Worm (Caenorhabditis elegans) whole organism, young adult: Measurements from ENCODE around the gene C55B6.7.

Source experiments
- ama-1 ChIP-seq, 3 experiments: fragments of 150-350 bp in 1 of 3; sonication (generic microtip) in 2 of 3; optimal IDR thresholded peaks; 2 replicates each; lab custom pipeline; 2014 to 2018; ENCODE audit warnings: missing biosample characterization in 2 of 3, missing genetic modification characterization in 2 of 3, missing genetic modification reagents in 2 of 3
- egrh-3 ChIP-seq: fragments of 200-800 bp; sonication (Bioruptor generic); IDR thresholded peaks from 2 replicates; pipeline ENCODE4 v1.3.6; 2022; ENCODE audit warnings: missing genetic modification reagents, missing genetic modification characterization, missing compliant biosample characterization
- lin-35 ChIP-seq, 3 experiments: fragments of 150-350 bp in 2 of 3; sonication (generic microtip) in 1 of 3; optimal IDR thresholded peaks; 2 replicates each; lab custom pipeline; 2014 to 2018; ENCODE audit warnings: missing biosample characterization in 3 of 3, missing genetic modification characterization in 3 of 3, missing genetic modification reagents in 3 of 3
- madf-8 ChIP-seq: fragments of 200-800 bp; sonication (Bioruptor generic); conservative IDR thresholded peaks from 2 replicates; pipeline ENCODE4 v1.3.6; 2022; ENCODE audit warnings: missing genetic modification reagents, missing genetic modification characterization, missing compliant biosample characterization
- snpc-4 ChIP-seq, 5 experiments: fragments of 150-350 bp in 1 of 5; sonication (generic microtip) in 4 of 5; optimal IDR thresholded peaks; 2 replicates each; lab custom pipeline; 2014 to 2018; ENCODE audit warnings: missing genetic modification characterization in 5 of 5, missing biosample characterization in 3 of 5, antibody characterized with exemption in 2 of 5, mild to moderate bottlenecking in 2 of 5, missing compliant biosample characterization in 2 of 5, missing genotype in 2 of 5, moderate library complexity in 2 of 5, missing genetic modification reagents in 1 of 5

DNA sequence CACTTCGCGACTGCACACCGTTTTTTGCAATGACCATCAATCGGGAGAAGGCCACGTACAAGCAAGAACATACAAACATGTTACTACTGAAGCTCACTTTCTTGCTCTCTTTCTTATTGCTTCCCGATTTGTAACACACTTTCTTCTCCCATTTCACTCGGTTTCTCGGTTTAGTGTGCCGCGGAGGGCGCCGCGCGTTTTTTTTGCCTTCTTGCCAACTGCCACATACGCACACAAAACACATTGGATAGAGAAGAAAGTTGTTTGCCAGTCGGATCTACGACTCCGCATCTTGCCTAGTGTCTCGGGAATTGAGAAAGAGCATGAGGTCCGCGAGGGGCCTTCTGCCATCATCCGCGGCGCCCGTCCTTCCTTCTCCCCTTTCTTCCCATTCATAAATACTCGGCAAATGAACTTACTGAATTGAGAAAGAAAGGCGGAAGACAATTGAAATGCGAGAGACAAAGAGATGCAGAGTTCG lies 43.0 kb upstream of the C55B6.7 start:
- TF ChIP-seq egrh-3 (GFP tag; lab: Robert Waterston, UW) (no peak), madf-8 (GFP tag; lab: Robert Waterston, UW) (no peak), lin-35 (GFP tag; optimal IDR thresholded peaks at IDR 0.05; lab: Kevin White, UChicago) (peak in 1 of 3 experiments; percentile 26), ama-1 (optimal IDR thresholded peaks at IDR 0.05; lab: Kevin White, UChicago) (no peak), ama-1 (GFP tag; optimal IDR thresholded peaks at IDR 0.05; lab: Kevin White, UChicago) (no peak), snpc-4 (GFP tag; optimal IDR thresholded peaks at IDR 0.05; lab: Kevin White, UChicago) (no peak), snpc-4 (tag; optimal IDR thresholded peaks at IDR 0.05; lab: Kevin White, UChicago) (no peak)
